Worm (Caenorhabditis elegans): ENCODE data around the gene alh-4.

- TF ChIP-seq nhr-90 (tag; optimal IDR thresholded peaks at IDR 0.05) (no peak), ekl-4 (GFP tag; IDR thresholded peaks at IDR 0.05) (no peak), pha-4 (tag; optimal IDR thresholded peaks at IDR 0.05) (no peak), sea-2 (GFP tag; IDR thresholded peaks at IDR 0.05) (no peak), ceh-40 (GFP tag; IDR thresholded peaks at IDR 0.05) (no peak), rec-8 (tag; optimal IDR thresholded peaks at IDR 0.05) (no peak), K11D2.4 (GFP tag; IDR thresholded peaks at IDR 0.05) (no peak), D2030.7 (GFP tag; IDR thresholded peaks at IDR 0.05) (no peak), unc-130 (GFP tag; optimal IDR thresholded peaks at IDR 0.05) (no peak), bed-2 (GFP tag; IDR thresholded peaks at IDR 0.05) (no peak)
Observed at ce11 chrV:6390163-6390562, 39.6 kb downstream of the alh-4 start, which contains the start of gene F57F4.1.

Measured in whole organism, young adult.